Fruit fly (Drosophila melanogaster) whole organism, wandering third instar larva: Measurements from ENCODE around the gene CG13708.

Source experiments
- Hr83 ChIP-seq: fragments of 200-300 bp; sonication (Bioruptor generic); optimal IDR thresholded peaks from 2 replicates; lab custom pipeline; 2016; ENCODE audit warnings: missing biosample characterization, mild to moderate bottlenecking, missing genetic modification characterization, moderate library complexity; ENCODE audit not compliant: poor library complexity, severe bottlenecking
- br ChIP-seq: fragments of 200-800 bp; sonication (Bioruptor generic); optimal IDR thresholded peaks from 2 replicates; lab custom pipeline; 2016; ENCODE audit warnings: missing biosample characterization, missing genetic modification characterization
- brk ChIP-seq: fragments of 200-800 bp; sonication (Bioruptor generic); optimal IDR thresholded peaks from 2 replicates; lab custom pipeline; 2016; ENCODE audit warnings: missing biosample characterization, mild to moderate bottlenecking, missing genetic modification characterization
- usp ChIP-seq: fragments of >200 bp; optimal IDR thresholded peaks from 2 replicates; lab custom pipeline; 2017; ENCODE audit warnings: missing biosample characterization, missing genetic modification characterization

- no peak for TF ChIP-seq brk (GFP tag; lab: Kevin White, UChicago)
- no peak for TF ChIP-seq Hr83 (GFP tag; lab: Kevin White, UChicago)
- no peak for TF ChIP-seq usp (GFP tag; lab: Kevin White, UChicago)
- no peak for TF ChIP-seq br (GFP tag; lab: Kevin White, UChicago)
These were observed 28.2 kb downstream of the CG13708 start, which contains the start of gene CG7509 for dm6 chr3L:4805174-4805573.
